Worm (Caenorhabditis elegans) whole organism, L2 larva: ENCODE data around the gene arl-6.

Experiments used
- C34F6.9 ChIP-seq: fragments of 150-350 bp; optimal IDR thresholded peaks from 2 replicates; lab custom pipeline; 2014; ENCODE audit warnings: missing biosample characterization, missing genetic modification characterization
- F13H6.1 ChIP-seq: sonication (generic microtip); optimal IDR thresholded peaks from 2 replicates; lab custom pipeline; 2016; ENCODE audit warnings: missing genetic modification characterization, missing compliant biosample characterization
- Y55F3AM.14 ChIP-seq: fragments of 200-800 bp; sonication (Bioruptor generic); optimal IDR thresholded peaks from 2 replicates; lab custom pipeline; 2018; ENCODE audit warnings: mild to moderate bottlenecking, missing genetic modification characterization, missing compliant biosample characterization
- ZK546.5 ChIP-seq: sonication (generic microtip); optimal IDR thresholded peaks from 2 replicates; lab custom pipeline; 2017; ENCODE audit warnings: missing biosample characterization, missing genetic modification characterization
- alr-1 ChIP-seq: fragments of 150-350 bp; optimal IDR thresholded peaks from 2 replicates; lab custom pipeline; 2014; ENCODE audit warnings: missing biosample characterization, missing genetic modification characterization
- aly-2 ChIP-seq: fragments of 150-350 bp; optimal IDR thresholded peaks from 2 replicates; lab custom pipeline; 2014; ENCODE audit warnings: missing biosample characterization, missing genetic modification characterization
- ama-1 ChIP-seq: fragments of 150-350 bp; optimal IDR thresholded peaks from 2 replicates; lab custom pipeline; 2018; ENCODE audit warnings: inconsistent platforms
- blmp-1 ChIP-seq: sonication (generic microtip); optimal IDR thresholded peaks from 2 replicates; lab custom pipeline; 2017; ENCODE audit warnings: missing genetic modification characterization, mild to moderate bottlenecking, missing compliant biosample characterization, antibody characterized with exemption, moderate library complexity; ENCODE audit not compliant: insufficient read depth
- ceh-82 ChIP-seq: fragments of 150-350 bp; optimal IDR thresholded peaks from 2 replicates; lab custom pipeline; 2014; ENCODE audit warnings: missing biosample characterization, missing genetic modification characterization
- crh-2 ChIP-seq: sonication (generic microtip); optimal IDR thresholded peaks from 2 replicates; lab custom pipeline; 2017; ENCODE audit warnings: missing biosample characterization, missing genetic modification characterization
- dmd-4 ChIP-seq: sonication (generic microtip); optimal IDR thresholded peaks from 2 replicates; lab custom pipeline; 2017; ENCODE audit warnings: missing biosample characterization, missing genetic modification characterization
- egl-27 ChIP-seq: sonication (generic microtip); optimal IDR thresholded peaks from 3 replicates; lab custom pipeline; 2017; ENCODE audit warnings: missing biosample characterization, missing genetic modification reagents, missing genetic modification characterization
- elt-3 ChIP-seq: sonication (generic microtip); optimal IDR thresholded peaks from 2 replicates; lab custom pipeline; 2017; ENCODE audit warnings: missing biosample characterization, missing genetic modification characterization
- fos-1 ChIP-seq: fragments of 150-350 bp; optimal IDR thresholded peaks from 2 replicates; lab custom pipeline; 2014; ENCODE audit warnings: missing biosample characterization, missing genetic modification characterization
- gmeb-1 ChIP-seq: fragments of 150-350 bp; optimal IDR thresholded peaks from 2 replicates; lab custom pipeline; 2014; ENCODE audit warnings: missing biosample characterization, missing genetic modification characterization
- lin-11 ChIP-seq: fragments of 150-350 bp; sonication (generic microtip); optimal IDR thresholded peaks from 2 replicates; lab custom pipeline; 2014; ENCODE audit warnings: missing biosample characterization, missing genetic modification characterization, inconsistent platforms, mixed read lengths
- lin-13 ChIP-seq: fragments of 150-350 bp; optimal IDR thresholded peaks from 2 replicates; lab custom pipeline; 2014; ENCODE audit warnings: missing biosample characterization, missing genetic modification reagents, missing genetic modification characterization
- lin-39 ChIP-seq: fragments of 150-350 bp; optimal IDR thresholded peaks from 2 replicates; lab custom pipeline; 2014; ENCODE audit warnings: missing biosample characterization, missing genetic modification reagents, missing genetic modification characterization
- lsy-2 ChIP-seq, 2 experiments: fragments of 150-350 bp in 1 of 2; sonication (generic microtip) in 1 of 2; optimal IDR thresholded peaks; 2 replicates each; lab custom pipeline; 2014 to 2017; ENCODE audit warnings: missing biosample characterization in 2 of 2, missing genetic modification characterization in 2 of 2
- mbf-1 ChIP-seq: sonication (generic microtip); optimal IDR thresholded peaks from 2 replicates; lab custom pipeline; 2017; ENCODE audit warnings: missing biosample characterization, missing genetic modification characterization
- mdl-1 ChIP-seq, 2 experiments: fragments of 150-350 bp in 1 of 2; sonication (generic microtip) in 1 of 2; optimal IDR thresholded peaks; 2 replicates each; lab custom pipeline; 2017; ENCODE audit warnings: missing biosample characterization in 2 of 2, missing genetic modification characterization in 2 of 2
- nhr-10 ChIP-seq: sonication (generic microtip); optimal IDR thresholded peaks from 2 replicates; lab custom pipeline; 2017; ENCODE audit warnings: missing biosample characterization, missing genetic modification characterization
- nhr-12 ChIP-seq: fragments of 150-350 bp; optimal IDR thresholded peaks from 2 replicates; lab custom pipeline; 2014; ENCODE audit warnings: missing biosample characterization, missing genetic modification characterization
- nhr-129 ChIP-seq: fragments of 150-350 bp; optimal IDR thresholded peaks from 2 replicates; lab custom pipeline; 2014; ENCODE audit warnings: missing biosample characterization, missing genetic modification characterization
- nhr-21 ChIP-seq: fragments of 150-350 bp; optimal IDR thresholded peaks from 2 replicates; lab custom pipeline; 2014; ENCODE audit warnings: missing biosample characterization, missing genetic modification characterization
- nhr-23 ChIP-seq: fragments of 150-350 bp; optimal IDR thresholded peaks from 2 replicates; lab custom pipeline; 2014; ENCODE audit warnings: missing biosample characterization, missing genetic modification reagents, missing genetic modification characterization
- nhr-237 ChIP-seq: fragments of 150-350 bp; optimal IDR thresholded peaks from 2 replicates; lab custom pipeline; 2014; ENCODE audit warnings: missing biosample characterization, missing genetic modification characterization
- nhr-25 ChIP-seq: fragments of 150-350 bp; sonication (generic microtip); optimal IDR thresholded peaks from 3 replicates; lab custom pipeline; 2014; ENCODE audit warnings: missing biosample characterization, missing genetic modification characterization
- peb-1 ChIP-seq: fragments of 150-350 bp; optimal IDR thresholded peaks from 2 replicates; lab custom pipeline; 2014; ENCODE audit warnings: missing biosample characterization, missing genetic modification characterization
- sem-4 ChIP-seq: fragments of 150-350 bp; optimal IDR thresholded peaks from 2 replicates; lab custom pipeline; 2014; ENCODE audit warnings: missing biosample characterization, missing genetic modification reagents, missing genetic modification characterization
- skn-1 ChIP-seq: sonication (generic microtip); optimal IDR thresholded peaks from 2 replicates; lab custom pipeline; 2017; ENCODE audit warnings: missing biosample characterization, missing genetic modification characterization
- unc-55 ChIP-seq: fragments of 150-350 bp; sonication (generic microtip); optimal IDR thresholded peaks from 3 replicates; lab custom pipeline; 2014; ENCODE audit warnings: missing biosample characterization, missing genetic modification reagents, missing genetic modification characterization
- zag-1 ChIP-seq: fragments of 150-350 bp; optimal IDR thresholded peaks from 2 replicates; lab custom pipeline; 2014; ENCODE audit warnings: missing biosample characterization, missing genetic modification characterization
- ztf-1 ChIP-seq: fragments of 200-800 bp; sonication (Bioruptor generic); conservative IDR thresholded peaks from 2 replicates; pipeline ENCODE4 v1.3.6; 2022; ENCODE audit warnings: missing genetic modification characterization, missing compliant biosample characterization
- ztf-11 ChIP-seq: sonication (generic microtip); optimal IDR thresholded peaks from 2 replicates; lab custom pipeline; 2017; ENCODE audit warnings: missing biosample characterization, missing genetic modification characterization
- ztf-4 ChIP-seq: fragments of 150-350 bp; optimal IDR thresholded peaks from 2 replicates; lab custom pipeline; 2014; ENCODE audit warnings: missing biosample characterization, missing genetic modification characterization

Gene arl-6

ce11 chrIII:4814730-4815129 lies at the start of gene arl-6:
Gene arl-6 (minus strand): TSS chrIII:4814830.
- no peak for TF ChIP-seq lin-11 (tag; lab: Kevin White, UChicago)
- TF ChIP-seq zag-1 (tag; lab: Kevin White, UChicago): no peak
- no peak for TF ChIP-seq nhr-25 (tag; lab: Kevin White, UChicago)
- no peak for TF ChIP-seq aly-2 (tag; lab: Kevin White, UChicago)
- TF ChIP-seq nhr-129: no peak
- no peak for TF ChIP-seq lin-13
- no peak for TF ChIP-seq nhr-237 (tag; lab: Kevin White, UChicago)
- no peak for TF ChIP-seq C34F6.9 (tag; lab: Kevin White, UChicago)
- no peak for TF ChIP-seq elt-3 (tag; lab: Kevin White, UChicago)

- TF ChIP-seq lin-13: no peak
- no peak for TF ChIP-seq nhr-129
- TF ChIP-seq blmp-1 (tag; lab: Kevin White, UChicago): no peak
- TF ChIP-seq lin-39: no peak
- TF ChIP-seq ZK546.5 (tag; lab: Kevin White, UChicago): no peak
- no peak for TF ChIP-seq crh-2 (tag; lab: Kevin White, UChicago)
- TF ChIP-seq elt-3 (tag; lab: Kevin White, UChicago): no peak
- no peak for TF ChIP-seq ztf-1 (GFP tag; lab: Robert Waterston, UW)
- no peak for TF ChIP-seq Y55F3AM.14 (GFP tag; lab: Kevin White, UChicago)
- no peak for TF ChIP-seq nhr-23 (tag; lab: Kevin White, UChicago)
- no peak for TF ChIP-seq skn-1
Measured at ce11 chrIII:4863127-4863526, 48.5 kb upstream of the arl-6 start, which contains the start of gene coq-8. Gene coq-8 (plus strand): TSS chrIII:4863427.

- TF ChIP-seq gmeb-1 (tag; lab: Kevin White, UChicago): no peak
- peak; percentile 33 for TF ChIP-seq unc-55 (GFP tag; lab: Kevin White, UChicago)
- TF ChIP-seq peb-1: no peak
- TF ChIP-seq ztf-4 (tag; lab: Kevin White, UChicago): no peak
- no peak for TF ChIP-seq ZK546.5 (tag; lab: Kevin White, UChicago)
- no peak for TF ChIP-seq lin-11 (tag; lab: Kevin White, UChicago)
- no peak for TF ChIP-seq elt-3 (tag; lab: Kevin White, UChicago)
Measured at ce11 chrIII:4861744-4862401, 47.2 kb upstream of the arl-6 start, which contains the start of the genes C35D10.10 and C35D10.5. Gene C35D10.10 (minus strand): TSS chrIII:4861794. Gene C35D10.5 (plus strand): TSS chrIII:4862351.

ce11 chrIII:4859039-4859438 lies 44.4 kb upstream of the arl-6 start, which contains the start of gene C35D10.6:
Gene C35D10.6 (plus strand): TSS chrIII:4859339.
- TF ChIP-seq blmp-1 (tag; lab: Kevin White, UChicago): no peak
- TF ChIP-seq F13H6.1 (tag; lab: Kevin White, UChicago): no peak
- TF ChIP-seq ama-1 (lab: Kevin White, UChicago): no peak
- TF ChIP-seq zag-1 (tag; lab: Kevin White, UChicago): no peak
- TF ChIP-seq nhr-10 (tag; lab: Kevin White, UChicago): no peak
- no peak for TF ChIP-seq lsy-2 (tag; optimal IDR thresholded peaks at IDR 0.05; lab: Kevin White, UChicago)
- TF ChIP-seq alr-1 (tag; lab: Kevin White, UChicago): no peak
- no peak for TF ChIP-seq dmd-4 (tag; lab: Kevin White, UChicago)
- no peak for TF ChIP-seq lin-13
- no peak for TF ChIP-seq Y55F3AM.14 (GFP tag; lab: Kevin White, UChicago)
- TF ChIP-seq nhr-21 (tag; lab: Kevin White, UChicago): no peak
- no peak for TF ChIP-seq ztf-1 (GFP tag; lab: Robert Waterston, UW)
- TF ChIP-seq unc-55 (GFP tag; lab: Kevin White, UChicago): no peak
- TF ChIP-seq mdl-1 (tag; optimal IDR thresholded peaks at IDR 0.05; lab: Kevin White, UChicago): no peak
- TF ChIP-seq egl-27 (tag; lab: Kevin White, UChicago): no peak
- no peak for TF ChIP-seq nhr-237 (tag; lab: Kevin White, UChicago)
- TF ChIP-seq crh-2 (tag; lab: Kevin White, UChicago): no peak
- TF ChIP-seq ztf-4 (tag; lab: Kevin White, UChicago): no peak
- TF ChIP-seq nhr-23 (tag; lab: Kevin White, UChicago): no peak

ce11 chrIII:4856992-4857391 lies 42.4 kb upstream of the arl-6 start:
- TF ChIP-seq blmp-1 (tag; lab: Kevin White, UChicago) (no peak), ceh-82 (tag; lab: Kevin White, UChicago) (no peak), ztf-11 (tag; lab: Kevin White, UChicago) (no peak), lin-39 (no peak), lin-13 (no peak), ZK546.5 (tag; lab: Kevin White, UChicago) (no peak), nhr-12 (no peak), unc-55 (GFP tag; lab: Kevin White, UChicago) (no peak), egl-27 (tag; lab: Kevin White, UChicago) (no peak), ztf-1 (GFP tag; lab: Robert Waterston, UW) (no peak), mdl-1 (tag; optimal IDR thresholded peaks at IDR 0.05; lab: Kevin White, UChicago) (no peak), nhr-237 (tag; lab: Kevin White, UChicago) (no peak), ama-1 (lab: Kevin White, UChicago) (no peak), alr-1 (tag; lab: Kevin White, UChicago) (no peak), sem-4 (tag; lab: Kevin White, UChicago) (no peak), mbf-1 (tag; lab: Kevin White, UChicago) (no peak), fos-1 (tag; lab: Kevin White, UChicago) (no peak), C34F6.9 (tag; lab: Kevin White, UChicago) (no peak), dmd-4 (tag; lab: Kevin White, UChicago) (no peak)
